Worm (Caenorhabditis elegans): ENCODE results near the gene Y11D7A.19.

DNA sequence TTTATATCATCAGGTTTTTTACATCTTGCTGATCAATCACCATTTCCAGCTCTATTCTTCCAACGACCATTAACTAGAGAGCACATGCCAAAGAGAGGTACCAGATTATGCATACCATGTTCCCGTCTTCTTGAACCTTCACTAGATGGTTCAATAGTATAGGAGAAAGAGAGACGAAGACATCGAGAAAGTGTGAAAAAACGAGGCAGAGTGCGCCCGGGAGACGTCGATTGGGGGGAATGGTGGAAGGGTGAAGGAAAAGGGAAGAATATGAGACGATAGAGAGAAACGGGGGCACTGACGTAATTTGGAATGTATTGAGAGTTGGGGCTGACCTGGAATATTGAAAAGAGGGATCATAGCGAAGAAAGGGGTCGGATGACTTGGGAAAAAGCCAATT, 1.2 kb upstream of the Y11D7A.19 start:
- TF ChIP-seq elt-1 (tag; optimal IDR thresholded peaks at IDR 0.05), result no peak
- no peak for TF ChIP-seq lin-13 (GFP tag; optimal IDR thresholded peaks at IDR 0.05)
- no peak for TF ChIP-seq ceh-82 (tag; optimal IDR thresholded peaks at IDR 0.05)
- no peak for TF ChIP-seq sem-4 (tag; optimal IDR thresholded peaks at IDR 0.05)
- no peak for TF ChIP-seq nhr-12 (tag; optimal IDR thresholded peaks at IDR 0.05)
- no peak for TF ChIP-seq mab-5 (tag; optimal IDR thresholded peaks at IDR 0.05)
- TF ChIP-seq egl-27 (tag; optimal IDR thresholded peaks at IDR 0.05), result no peak

Data from whole organism, L2 larva.